Worm (Caenorhabditis elegans): ENCODE measurements around the gene lin-2.

lin-2 gene

ce11 chrX:12413941-12414340 is at the start of gene lin-2:
lin-2 (minus strand) TSS chrX:12414041.
- TF ChIP-seq cnd-1 (tag; optimal IDR thresholded peaks at IDR 0.05) (no peak), ceh-39 (tag; optimal IDR thresholded peaks at IDR 0.05) (no peak), hlh-1 (tag; optimal IDR thresholded peaks at IDR 0.05) (no peak), lsy-2 (tag; optimal IDR thresholded peaks at IDR 0.05) (no peak), bed-3 (GFP tag; optimal IDR thresholded peaks at IDR 0.05) (no peak), nhr-12 (tag; optimal IDR thresholded peaks at IDR 0.05) (no peak), mep-1 (tag; optimal IDR thresholded peaks at IDR 0.05) (no peak), lin-13 (tag; optimal IDR thresholded peaks at IDR 0.05) (no peak), nhr-2 (tag; optimal IDR thresholded peaks at IDR 0.05) (no peak), blmp-1 (tag; optimal IDR thresholded peaks at IDR 0.05) (no peak), tbx-8 (GFP tag; optimal IDR thresholded peaks at IDR 0.05) (no peak), nhr-28 (tag; optimal IDR thresholded peaks at IDR 0.05) (no peak), unc-120 (tag; optimal IDR thresholded peaks at IDR 0.05; ENCODE audit: poor library complexity, severe bottlenecking) (no peak), snpc-4 (tag; optimal IDR thresholded peaks at IDR 0.05) (no peak), mab-5 (tag; optimal IDR thresholded peaks at IDR 0.05) (no peak), pha-4 (tag; optimal IDR thresholded peaks at IDR 0.05) (no peak), sptf-1 (tag; optimal IDR thresholded peaks at IDR 0.05) (no peak), M03D4.4 (tag; optimal IDR thresholded peaks at IDR 0.05) (no peak), elt-3 (tag; optimal IDR thresholded peaks at IDR 0.05) (no peak)

DNA sequence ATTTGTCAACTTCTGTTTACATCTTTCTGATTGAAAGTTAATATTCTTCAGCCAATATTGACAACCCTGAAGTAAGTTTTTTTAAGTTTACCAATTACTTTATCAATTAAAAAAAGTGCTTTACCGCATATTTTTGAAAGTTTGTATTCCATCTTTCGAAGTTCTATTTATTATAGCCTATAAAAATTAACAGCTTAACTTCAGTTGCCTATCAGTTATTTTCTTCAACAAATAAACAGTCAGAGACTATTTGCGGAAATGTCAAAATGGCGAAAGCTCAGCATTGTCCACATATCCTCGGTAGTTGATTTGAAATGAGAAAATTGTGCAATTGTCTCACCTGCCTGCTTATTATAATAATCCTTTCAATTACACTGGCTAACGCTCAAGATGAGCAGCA is 49.7 kb upstream of the lin-2 start, which contains the start of gene T18D3.5:
Gene T18D3.5, plus strand, starts transcription at position 301 of the 400 bp plus-strand sequence.
- TF ChIP-seq elt-3 (tag; optimal IDR thresholded peaks at IDR 0.05) (no peak), nhr-28 (tag; optimal IDR thresholded peaks at IDR 0.05) (no peak), lin-32 (GFP tag; optimal IDR thresholded peaks at IDR 0.05) (no peak)

- no peak for TF ChIP-seq sptf-1 (tag; optimal IDR thresholded peaks at IDR 0.05)
- no peak for TF ChIP-seq elt-3 (tag; optimal IDR thresholded peaks at IDR 0.05)
- TF ChIP-seq lsy-2 (tag; optimal IDR thresholded peaks at IDR 0.05), result no peak
- no peak for TF ChIP-seq nhr-28 (tag; optimal IDR thresholded peaks at IDR 0.05)
- no peak for TF ChIP-seq mls-2 (tag; optimal IDR thresholded peaks at IDR 0.05)
- TF ChIP-seq tbx-8 (GFP tag; optimal IDR thresholded peaks at IDR 0.05), result no peak
- no peak for TF ChIP-seq zip-8 (tag; optimal IDR thresholded peaks at IDR 0.05)
- no peak for TF ChIP-seq ztf-11 (tag; optimal IDR thresholded peaks at IDR 0.05)
- no peak for TF ChIP-seq unc-120 (tag; optimal IDR thresholded peaks at IDR 0.05; ENCODE audit: poor library complexity, severe bottlenecking)
- TF ChIP-seq nhr-237 (tag; optimal IDR thresholded peaks at IDR 0.05), result no peak
- TF ChIP-seq ceh-39 (tag; optimal IDR thresholded peaks at IDR 0.05), result no peak
- TF ChIP-seq snpc-4 (tag; optimal IDR thresholded peaks at IDR 0.05), result no peak
- TF ChIP-seq hlh-1 (tag; optimal IDR thresholded peaks at IDR 0.05), result no peak
Measured at ce11 chrX:12461557-12461956, 47.7 kb upstream of the lin-2 start, which contains the start of gene odr-7. odr-7 (minus strand) TSS chrX:12461657.

- TF ChIP-seq tbx-8 (GFP tag; optimal IDR thresholded peaks at IDR 0.05) (peak; percentile 38), hlh-1 (tag; optimal IDR thresholded peaks at IDR 0.05) (peak; percentile 53), bed-3 (GFP tag; optimal IDR thresholded peaks at IDR 0.05) (peak; percentile 53), nhr-12 (tag; optimal IDR thresholded peaks at IDR 0.05) (no peak), cnd-1 (tag; optimal IDR thresholded peaks at IDR 0.05) (peak; percentile 76), ztf-11 (tag; optimal IDR thresholded peaks at IDR 0.05) (no peak), lin-13 (tag; optimal IDR thresholded peaks at IDR 0.05) (peak; percentile 10), mab-5 (tag; optimal IDR thresholded peaks at IDR 0.05) (no peak), unc-62 (GFP tag; optimal IDR thresholded peaks at IDR 0.05) (peak; percentile 47), unc-39 (tag; optimal IDR thresholded peaks at IDR 0.05) (no peak), ces-1 (GFP tag; optimal IDR thresholded peaks at IDR 0.05) (no peak), sem-2 (GFP tag; optimal IDR thresholded peaks at IDR 0.05) (peak; percentile 74), snpc-4 (tag; optimal IDR thresholded peaks at IDR 0.05) (no peak), lin-32 (GFP tag; optimal IDR thresholded peaks at IDR 0.05) (peak; percentile 77), unc-120 (tag; optimal IDR thresholded peaks at IDR 0.05; ENCODE audit: poor library complexity, severe bottlenecking) (peak; percentile 60), drap-1 (GFP tag; optimal IDR thresholded peaks at IDR 0.05) (peak; percentile 83), nhr-76 (tag; optimal IDR thresholded peaks at IDR 0.05) (no peak), flh-1 (GFP tag; optimal IDR thresholded peaks at IDR 0.05) (no peak), ceh-83 (GFP tag; optimal IDR thresholded peaks at IDR 0.05) (peak; percentile 77), mls-2 (tag; optimal IDR thresholded peaks at IDR 0.05) (peak; percentile 80), blmp-1 (tag; optimal IDR thresholded peaks at IDR 0.05) (no peak), nhr-2 (tag; optimal IDR thresholded peaks at IDR 0.05) (no peak), mep-1 (tag; optimal IDR thresholded peaks at IDR 0.05) (peak; percentile 28), M03D4.4 (tag; optimal IDR thresholded peaks at IDR 0.05) (peak; percentile 82), ceh-43 (GFP tag; optimal IDR thresholded peaks at IDR 0.05) (peak; percentile 35), ceh-39 (tag; optimal IDR thresholded peaks at IDR 0.05) (no peak), sptf-1 (tag; optimal IDR thresholded peaks at IDR 0.05) (peak; percentile 73), pha-4 (tag; optimal IDR thresholded peaks at IDR 0.05) (no peak), ham-2 (GFP tag; optimal IDR thresholded peaks at IDR 0.05) (peak; percentile 80), zip-8 (tag; optimal IDR thresholded peaks at IDR 0.05) (no peak), nhr-237 (tag; optimal IDR thresholded peaks at IDR 0.05) (peak; percentile 30), elt-3 (tag; optimal IDR thresholded peaks at IDR 0.05) (no peak), lsy-2 (tag; optimal IDR thresholded peaks at IDR 0.05) (no peak), nhr-28 (tag; optimal IDR thresholded peaks at IDR 0.05) (no peak), elt-1 (tag; optimal IDR thresholded peaks at IDR 0.05; ENCODE audit: borderline replicate concordance, insufficient read depth) (no peak)
Measured at ce11 chrX:12458021-12458420, 44.2 kb upstream of the lin-2 start.

Data from whole organism, mixed stage, embryonic.